Fruit fly (Drosophila melanogaster) whole organism, wandering third instar larva: Measurements from ENCODE around the gene Cp16.

ENCODE experiments used
- Abd-B ChIP-seq: fragments of >200 bp; optimal IDR thresholded peaks from 2 replicates; lab custom pipeline; 2017; ENCODE audit warnings: missing biosample characterization, missing genetic modification characterization
- CG32264 ChIP-seq: fragments of 200-800 bp; sonication (Bioruptor generic); optimal IDR thresholded peaks from 2 replicates; lab custom pipeline; 2016; ENCODE audit warnings: missing biosample characterization, missing genetic modification characterization
- CG9705 ChIP-seq: fragments of 200-800 bp; sonication (Bioruptor generic); optimal IDR thresholded peaks from 2 replicates; lab custom pipeline; 2018; ENCODE audit warnings: missing biosample characterization, mild to moderate bottlenecking, missing genetic modification characterization
- CrebA ChIP-seq: fragments of 200-800 bp; sonication (Bioruptor generic); optimal IDR thresholded peaks from 2 replicates; lab custom pipeline; 2016; ENCODE audit warnings: missing biosample characterization, mild to moderate bottlenecking, missing genetic modification characterization, borderline replicate concordance
- Dfd ChIP-seq: fragments of >200 bp; optimal IDR thresholded peaks from 2 replicates; lab custom pipeline; 2017; ENCODE audit warnings: missing biosample characterization, missing genetic modification characterization
- Dif ChIP-seq: fragments of 200-275, 200-300 bp; sonication (Bioruptor generic); optimal IDR thresholded peaks from 2 replicates; lab custom pipeline; 2018; ENCODE audit warnings: missing biosample characterization, missing genetic modification characterization; ENCODE audit not compliant: partially characterized antibody
- GATAd ChIP-seq: sonication (Bioruptor generic); optimal IDR thresholded peaks from 2 replicates; lab custom pipeline; 2016; ENCODE audit warnings: missing biosample characterization, missing genetic modification characterization
- HLH106 ChIP-seq: fragments of 200-800 bp; optimal IDR thresholded peaks from 3 replicates; lab custom pipeline; 2019; ENCODE audit warnings: missing biosample characterization, mild to moderate bottlenecking, missing genetic modification characterization, moderate library complexity
- Hnf4 ChIP-seq: fragments of 200-800 bp; sonication (Bioruptor generic); optimal IDR thresholded peaks from 2 replicates; lab custom pipeline; 2016; ENCODE audit warnings: missing biosample characterization, mild to moderate bottlenecking, missing genetic modification characterization
- Hr78 ChIP-seq: fragments of >200 bp; optimal IDR thresholded peaks from 2 replicates; lab custom pipeline; 2017; ENCODE audit warnings: missing biosample characterization, missing genetic modification characterization
- Hr83 ChIP-seq: fragments of 200-300 bp; sonication (Bioruptor generic); optimal IDR thresholded peaks from 2 replicates; lab custom pipeline; 2016; ENCODE audit warnings: missing biosample characterization, mild to moderate bottlenecking, missing genetic modification characterization, moderate library complexity; ENCODE audit not compliant: poor library complexity, severe bottlenecking
- Jra ChIP-seq: sonication (Bioruptor generic); optimal IDR thresholded peaks from 2 replicates; lab custom pipeline; 2016; ENCODE audit warnings: missing biosample characterization, missing genetic modification characterization
- Mio ChIP-seq: sonication (Bioruptor generic); optimal IDR thresholded peaks from 2 replicates; lab custom pipeline; 2016; ENCODE audit warnings: missing biosample characterization, missing genetic modification characterization
- Myc ChIP-seq: fragments of >200 bp; optimal IDR thresholded peaks from 2 replicates; lab custom pipeline; 2017
- N ChIP-seq: fragments of >200 bp; optimal IDR thresholded peaks from 2 replicates; lab custom pipeline; 2018; ENCODE audit warnings: missing biosample characterization, missing external identifiers, missing genetic modification characterization
- OdsH ChIP-seq: fragments of 200-800 bp; sonication (Bioruptor generic); optimal IDR thresholded peaks from 2 replicates; lab custom pipeline; 2016; ENCODE audit warnings: missing biosample characterization, mild to moderate bottlenecking, missing genetic modification characterization
- Rel ChIP-seq, 2 experiments: fragments of 200-800 bp; sonication (Bioruptor generic) in 1 of 2; optimal IDR thresholded peaks; 2 replicates in 1 of 2; 3 replicates in 1 of 2; lab custom pipeline; 2016 to 2019; ENCODE audit warnings: mild to moderate bottlenecking in 2 of 2, missing biosample characterization in 2 of 2, missing genetic modification characterization in 2 of 2, moderate library complexity in 1 of 2
- Sp1 ChIP-seq: fragments of 200-800 bp; sonication (Bioruptor generic); optimal IDR thresholded peaks from 3 replicates; lab custom pipeline; 2019; ENCODE audit warnings: missing biosample characterization, mild to moderate bottlenecking, missing genetic modification characterization, moderate library complexity
- br ChIP-seq: fragments of 200-800 bp; sonication (Bioruptor generic); optimal IDR thresholded peaks from 2 replicates; lab custom pipeline; 2016; ENCODE audit warnings: missing biosample characterization, missing genetic modification characterization
- brk ChIP-seq: fragments of 200-800 bp; sonication (Bioruptor generic); optimal IDR thresholded peaks from 2 replicates; lab custom pipeline; 2016; ENCODE audit warnings: missing biosample characterization, mild to moderate bottlenecking, missing genetic modification characterization
- dl ChIP-seq, 2 experiments: fragments of 175-275, 200-275 bp in 1 of 2; fragments of 200-275 bp in 1 of 2; sonication (Bioruptor generic); optimal IDR thresholded peaks; lab custom pipeline; 2018; ENCODE audit warnings: mild to moderate bottlenecking in 2 of 2, missing biosample characterization in 2 of 2, missing genetic modification characterization in 2 of 2, moderate library complexity in 2 of 2; ENCODE audit not compliant: partially characterized antibody in 2 of 2, insufficient read depth in 1 of 2
- dmrt93B ChIP-seq: fragments of 200-800 bp; sonication (Bioruptor generic); optimal IDR thresholded peaks from 2 replicates; lab custom pipeline; 2018; ENCODE audit warnings: missing biosample characterization, mild to moderate bottlenecking, missing genetic modification characterization
- dsf ChIP-seq: sonication (Bioruptor generic); optimal IDR thresholded peaks from 2 replicates; lab custom pipeline; 2016; ENCODE audit warnings: missing biosample characterization, missing genetic modification characterization, borderline replicate concordance
- ey ChIP-seq: fragments of 200-800 bp; sonication (Bioruptor generic); optimal IDR thresholded peaks from 2 replicates; lab custom pipeline; 2016; ENCODE audit warnings: missing biosample characterization, missing genetic modification characterization
- foxo ChIP-seq, 2 experiments: fragments of 200-800 bp; sonication (Bioruptor generic); optimal IDR thresholded peaks; 2 replicates in 1 of 2; 3 replicates in 1 of 2; lab custom pipeline; 2016 to 2017; ENCODE audit warnings: missing biosample characterization in 2 of 2, missing genetic modification characterization in 2 of 2
- fru ChIP-seq: fragments of 200-800 bp; sonication (Bioruptor generic); optimal IDR thresholded peaks from 3 replicates; lab custom pipeline; 2016; ENCODE audit warnings: missing biosample characterization, mild to moderate bottlenecking, missing genetic modification characterization
- h ChIP-seq: fragments of 200-800 bp; sonication (Bioruptor generic); optimal IDR thresholded peaks from 3 replicates; lab custom pipeline; 2016; ENCODE audit warnings: missing biosample characterization, mild to moderate bottlenecking, missing genetic modification characterization
- jim ChIP-seq: fragments of 175-275, 200-325 bp; sonication (Bioruptor generic); optimal IDR thresholded peaks from 2 replicates; lab custom pipeline; 2016; ENCODE audit warnings: missing biosample characterization, mild to moderate bottlenecking, missing genetic modification characterization
- lola ChIP-seq: fragments of >200 bp; optimal IDR thresholded peaks from 2 replicates; lab custom pipeline; 2017; ENCODE audit warnings: missing biosample characterization, missing genetic modification characterization
- pan ChIP-seq: fragments of >200 bp; optimal IDR thresholded peaks from 2 replicates; lab custom pipeline; 2017
- psq ChIP-seq: fragments of 200-800 bp; sonication (Bioruptor generic); optimal IDR thresholded peaks from 3 replicates; lab custom pipeline; 2017; ENCODE audit warnings: missing biosample characterization, mild to moderate bottlenecking, missing genetic modification characterization, moderate library complexity
- rgr ChIP-seq: fragments of 200-800 bp; sonication (Bioruptor generic); optimal IDR thresholded peaks from 3 replicates; lab custom pipeline; 2016; ENCODE audit warnings: missing biosample characterization, mild to moderate bottlenecking, missing genetic modification characterization
- sage ChIP-seq: fragments of 200-800 bp; sonication (Bioruptor generic); optimal IDR thresholded peaks from 2 replicates; lab custom pipeline; 2016; ENCODE audit warnings: missing biosample characterization, mild to moderate bottlenecking, missing genetic modification characterization
- sv ChIP-seq: fragments of 200-800 bp; sonication (Bioruptor generic); optimal IDR thresholded peaks from 3 replicates; lab custom pipeline; 2016; ENCODE audit warnings: missing biosample characterization, missing genetic modification characterization
- woc ChIP-seq: sonication (Bioruptor generic); optimal IDR thresholded peaks from 2 replicates; lab custom pipeline; 2016; ENCODE audit warnings: missing biosample characterization, mild to moderate bottlenecking, missing genetic modification characterization

The Cp16 gene

dm6 chr3L:8753592-8753991 lies 21.8 kb downstream of the Cp16 start, which contains the start of gene Fhos:
TSS of gene Fhos (plus strand) at chr3L:8753619.
- TF ChIP-seq CG32264 (GFP tag; lab: Kevin White, UChicago) (no peak), rgr (GFP tag; lab: Kevin White, UChicago) (no peak), brk (no peak), Hr83 (GFP tag; lab: Kevin White, UChicago) (no peak), CrebA (GFP tag; lab: Kevin White, UChicago) (no peak), dl (GFP tag; optimal IDR thresholded peaks at IDR 0.05; lab: Kevin White, UChicago; ENCODE audit: insufficient read depth in 1 of 2, partially characterized antibody in 2 of 2) (no peak), sage (GFP tag; lab: Kevin White, UChicago) (no peak), Dfd (no peak)

dm6 chr3L:8755689-8756088 lies 23.9 kb downstream of the Cp16 start, which contains the start of gene CG6576:
TSS of gene CG6576 (plus strand) at chr3L:8755989.
- TF ChIP-seq N: no peak
- no peak for TF ChIP-seq Hr78 (GFP tag; lab: Kevin White, UChicago)
- TF ChIP-seq fru (GFP tag; lab: Kevin White, UChicago): no peak
- TF ChIP-seq GATAd: no peak
- TF ChIP-seq HLH106: no peak
- no peak for TF ChIP-seq lola
- TF ChIP-seq sage (GFP tag; lab: Kevin White, UChicago): no peak
- TF ChIP-seq Dif (GFP tag; lab: Kevin White, UChicago): no peak
- no peak for TF ChIP-seq dsf (GFP tag; lab: Kevin White, UChicago)
- no peak for TF ChIP-seq pan (lab: Kevin White, UChicago)
- TF ChIP-seq woc: no peak
- TF ChIP-seq OdsH (GFP tag; lab: Kevin White, UChicago): no peak

dm6 chr3L:8763037-8763454 lies 31.3 kb downstream of the Cp16 start:
- TF ChIP-seq dl (GFP tag; optimal IDR thresholded peaks at IDR 0.05; lab: Kevin White, UChicago; ENCODE audit: insufficient read depth in 1 of 2, partially characterized antibody in 2 of 2) (no peak), psq (GFP tag; lab: Kevin White, UChicago) (peak; percentile 10), Myc (lab: Kevin White, UChicago) (no peak), Rel (GFP tag; optimal IDR thresholded peaks at IDR 0.05; lab: Kevin White, UChicago) (no peak), Rel (tag; optimal IDR thresholded peaks at IDR 0.05; lab: Kevin White, UChicago) (no peak), jim (no peak), GATAd (no peak), sv (GFP tag; lab: Kevin White, UChicago) (no peak), Jra (GFP tag; lab: Kevin White, UChicago) (no peak), Hr83 (GFP tag; lab: Kevin White, UChicago) (no peak), N (no peak), Hnf4 (no peak), brk (no peak), foxo (GFP tag; optimal IDR thresholded peaks at IDR 0.05; lab: Kevin White, UChicago) (peak in 1 of 2 experiments; percentile 41), rgr (GFP tag; lab: Kevin White, UChicago) (peak; percentile 60), h (GFP tag; lab: Kevin White, UChicago) (peak; percentile 68), fru (GFP tag; lab: Kevin White, UChicago) (peak; percentile 53), Hr78 (GFP tag; lab: Kevin White, UChicago) (no peak), CG32264 (GFP tag; lab: Kevin White, UChicago) (no peak), dmrt93B (no peak), Sp1 (no peak), ey (GFP tag; lab: Kevin White, UChicago) (peak; percentile 61), Mio (no peak), CG9705 (GFP tag; lab: Kevin White, UChicago) (no peak), Abd-B (no peak), OdsH (GFP tag; lab: Kevin White, UChicago) (peak; percentile 15), CrebA (GFP tag; lab: Kevin White, UChicago) (no peak), woc (no peak), br (GFP tag; lab: Kevin White, UChicago) (peak; percentile 36), sage (GFP tag; lab: Kevin White, UChicago) (no peak)
- TF ChIP-seq, all 38 proteins: peak for 8
